Fruit fly (Drosophila melanogaster): ENCODE results near the gene Cpr78Cc.
A peak's percentile ranks its signal among the peaks of the same experiment; 100 is the strongest.

The Cpr78Cc gene

DNA sequence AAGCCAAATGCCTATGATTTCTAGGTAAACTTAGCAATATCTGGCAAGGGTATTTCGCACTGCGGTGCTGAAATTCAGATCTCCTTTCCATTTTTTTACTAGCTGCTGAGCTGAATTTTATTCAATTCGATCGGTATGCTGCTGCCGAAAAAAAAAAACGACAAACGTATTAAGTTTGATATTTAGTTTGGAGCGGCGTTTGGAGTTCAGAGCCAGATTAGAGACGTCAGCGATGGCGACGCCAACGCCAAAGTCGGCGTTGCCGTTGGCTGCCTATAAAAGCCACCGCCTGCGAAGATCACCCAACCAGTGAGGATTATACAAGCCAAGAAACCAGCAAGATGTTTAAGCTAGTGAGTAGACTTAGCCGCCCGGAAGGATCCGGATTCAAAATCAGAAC is at the start of gene Cpr78Cc:
Gene Cpr78Cc (plus strand): TSS at position 301 of the 400 bp plus-strand sequence.
- no peak for TF ChIP-seq CrebB (tag; optimal IDR thresholded peaks at IDR 0.05)
- TF ChIP-seq CG9817 (tag; optimal IDR thresholded peaks at IDR 0.05): no peak
- no peak for TF ChIP-seq CG3726 (GFP tag; IDR thresholded peaks at IDR 0.05)
- TF ChIP-seq Adf1 (GFP tag; IDR thresholded peaks at IDR 0.05): peak; percentile 37; the same call in 1 of the 2 replicates
- TF ChIP-seq CG13894 (tag; optimal IDR thresholded peaks at IDR 0.05): peak; percentile 15
- TF ChIP-seq ranshi (GFP tag; IDR thresholded peaks at IDR 0.05): no peak
- no peak for TF ChIP-seq CG14050 (GFP tag; IDR thresholded peaks at IDR 0.05)
- no peak for TF ChIP-seq Hr78 (GFP tag; optimal IDR thresholded peaks at IDR 0.05)
- TF ChIP-seq ham (GFP tag; IDR thresholded peaks at IDR 0.05): no peak
- TF ChIP-seq ftz-f1 (GFP tag; optimal IDR thresholded peaks at IDR 0.05): no peak
- no peak for TF ChIP-seq CG15073 (GFP tag; optimal IDR thresholded peaks at IDR 0.05)
- no peak for TF ChIP-seq CG8290 (GFP tag; optimal IDR thresholded peaks at IDR 0.05)
- no peak for TF ChIP-seq CG8290 (tag; optimal IDR thresholded peaks at IDR 0.05)
- TF ChIP-seq sd (tag; optimal IDR thresholded peaks at IDR 0.05): no peak
- TF ChIP-seq Rfx (GFP tag; IDR thresholded peaks at IDR 0.05): peak; percentile 18; the same call in 1 of the 2 replicates

DNA sequence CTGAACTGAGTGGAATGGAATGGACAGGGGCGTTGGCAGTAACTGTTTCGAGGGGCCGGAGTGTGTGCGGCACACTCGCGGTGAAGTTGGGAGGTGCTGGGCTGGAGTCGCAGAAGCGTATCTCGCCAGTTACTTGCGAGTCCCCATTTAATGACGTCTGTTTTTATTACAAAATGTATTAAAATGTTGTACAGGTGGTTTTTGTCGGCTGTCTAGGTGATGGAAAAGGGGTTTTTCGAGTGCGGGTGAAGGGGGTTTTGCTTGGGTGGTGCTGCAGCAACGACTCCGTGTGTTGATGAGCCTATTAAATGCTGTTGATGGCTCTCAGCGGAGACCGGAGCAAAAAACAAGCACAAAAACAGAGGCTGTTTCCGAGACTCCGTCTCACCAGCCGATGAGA is 49.0 kb upstream of the Cpr78Cc start:
- no peak for TF ChIP-seq CG15073 (GFP tag; optimal IDR thresholded peaks at IDR 0.05)
- TF ChIP-seq CG12769 (tag; optimal IDR thresholded peaks at IDR 0.05): peak; percentile 12
- TF ChIP-seq D19A (tag; optimal IDR thresholded peaks at IDR 0.05): no peak
- peak; percentile 71 for TF ChIP-seq abd-A (tag; optimal IDR thresholded peaks at IDR 0.05)
- TF ChIP-seq pum (GFP tag; optimal IDR thresholded peaks at IDR 0.05): no peak
- TF ChIP-seq row (GFP tag; IDR thresholded peaks at IDR 0.05): peak; percentile 44; the same call in 2 of the 3 replicates
- TF ChIP-seq lab (GFP tag; optimal IDR thresholded peaks at IDR 0.05): no peak
- TF ChIP-seq chm (GFP tag; IDR thresholded peaks at IDR 0.05): no peak
- TF ChIP-seq Dll (GFP tag; IDR thresholded peaks at IDR 0.05; ENCODE audit: partially characterized antibody): 0 out of 4 replicates have a peak, but pooled peaks have one; percentile 12
- TF ChIP-seq Adf1 (GFP tag; IDR thresholded peaks at IDR 0.05): peak; percentile 7; the same call in 1 of the 2 replicates
- peak; percentile 84 for TF ChIP-seq Med (GFP tag)
- TF ChIP-seq CG4328 (GFP tag; optimal IDR thresholded peaks at IDR 0.05): no peak
- TF ChIP-seq CG6854 (GFP tag; optimal IDR thresholded peaks at IDR 0.05): no peak
- TF ChIP-seq BtbVII (GFP tag; optimal IDR thresholded peaks at IDR 0.05): no peak
- TF ChIP-seq CG11085 (GFP tag; IDR thresholded peaks at IDR 0.05): no peak
- peak; percentile 34; the same call in 1 of the 2 replicates for TF ChIP-seq E2f1 (GFP tag; IDR thresholded peaks at IDR 0.05)
- no peak for TF ChIP-seq CG12236 (GFP tag; optimal IDR thresholded peaks at IDR 0.05)
- TF ChIP-seq HHEX (GFP tag; optimal IDR thresholded peaks at IDR 0.05): peak; percentile 18
- 0 out of 3 replicates have a peak, but pooled peaks have one; percentile 7 for TF ChIP-seq CG11456 (GFP tag; IDR thresholded peaks at IDR 0.05)
- peak; percentile 73 for TF ChIP-seq crol (GFP tag; IDR thresholded peaks at IDR 0.05)
- no peak for TF ChIP-seq CG8478 (optimal IDR thresholded peaks at IDR 0.05)
- no peak for TF ChIP-seq Fer3 (tag; optimal IDR thresholded peaks at IDR 0.05)
- TF ChIP-seq CG9215 (GFP tag; IDR thresholded peaks at IDR 0.05): 0 out of 2 replicates have a peak, but pooled peaks have one; percentile 17
- peak; percentile 52 for TF ChIP-seq CG15269 (tag; optimal IDR thresholded peaks at IDR 0.05)
- peak; percentile 24 for TF ChIP-seq CG12659 (GFP tag; optimal IDR thresholded peaks at IDR 0.05)
- TF ChIP-seq chinmo (GFP tag; IDR thresholded peaks at IDR 0.05; ENCODE audit: partially characterized antibody): 0 out of 4 replicates have a peak, but pooled peaks have one; percentile 60
- TF ChIP-seq Bdp1 (GFP tag; optimal IDR thresholded peaks at IDR 0.05): no peak
- TF ChIP-seq CG17359 (tag; optimal IDR thresholded peaks at IDR 0.05): peak; percentile 15
- TF ChIP-seq esg (GFP tag; conservative IDR thresholded peaks at IDR 0.05): 0 out of 2 replicates have a peak, but pooled peaks have one; percentile 29
- TF ChIP-seq Sry-δ (GFP tag; optimal IDR thresholded peaks at IDR 0.05): no peak
- peak; percentile 17 for TF ChIP-seq pros (GFP tag; optimal IDR thresholded peaks at IDR 0.05)
- TF ChIP-seq Hr51 (GFP tag; optimal IDR thresholded peaks at IDR 0.05): peak in 1 of 2 experiments; percentile 3
- TF ChIP-seq CG4617 (GFP tag; optimal IDR thresholded peaks at IDR 0.05; ENCODE audit: borderline replicate concordance): no peak
- TF ChIP-seq H2.0 (GFP tag; IDR thresholded peaks at IDR 0.05): peak; percentile 38; the same call in 1 of the 2 replicates
- TF ChIP-seq CG12744 (GFP tag; optimal IDR thresholded peaks at IDR 0.05): no peak
- TF ChIP-seq CG10431 (GFP tag; optimal IDR thresholded peaks at IDR 0.05): no peak
